Fruit fly (Drosophila melanogaster) whole organism, embryonic: ENCODE measurements around the gene CycB3.

Experiments used
- Awh ChIP-seq: fragments of 200-800 bp; sonication (Bioruptor generic); IDR thresholded peaks from 2 replicates; pipeline ENCODE4, ENCODE4 v1.3.6; 2022; ENCODE audit warnings: missing biosample characterization, missing genetic modification characterization
- B-H1 ChIP-seq: fragments of 200-800 bp; sonication (Bioruptor generic); IDR thresholded peaks from 3 replicates; pipeline ENCODE4 v1.3.6; 2022; ENCODE audit warnings: missing biosample characterization, missing genetic modification characterization
- CG10366 ChIP-seq: fragments of 200-800 bp; sonication (Bioruptor generic); IDR thresholded peaks from 2 replicates; pipeline ENCODE4 v1.3.6; 2022; ENCODE audit warnings: missing biosample characterization, missing genetic modification characterization
- CG10654 ChIP-seq: fragments of 200-800 bp; sonication (Bioruptor generic); optimal IDR thresholded peaks from 2 replicates; lab custom pipeline; 2016; ENCODE audit warnings: missing biosample characterization, missing genetic modification characterization
- CG10959 ChIP-seq: fragments of 200-800 bp; sonication (Bioruptor generic); IDR thresholded peaks from 2 replicates; pipeline ENCODE4 v1.3.6; 2022; ENCODE audit warnings: missing biosample characterization, missing genetic modification characterization
- CG11247 ChIP-seq: fragments of 200-800 bp; sonication (Bioruptor generic); IDR thresholded peaks from 2 replicates; pipeline ENCODE4 v1.3.6; 2022; ENCODE audit warnings: missing biosample characterization, missing genetic modification characterization
- CG12155 ChIP-seq: fragments of 200-800 bp; sonication (Bioruptor generic); optimal IDR thresholded peaks from 3 replicates; lab custom pipeline; 2016; ENCODE audit warnings: missing biosample characterization, missing genetic modification characterization
- CG12236 ChIP-seq: fragments of 200-800 bp; sonication (Bioruptor generic); optimal IDR thresholded peaks from 2 replicates; lab custom pipeline; 2016; ENCODE audit warnings: missing biosample characterization, missing genetic modification characterization
- CG13775 ChIP-seq: fragments of 200-800 bp; sonication (Bioruptor generic); optimal IDR thresholded peaks from 3 replicates; lab custom pipeline; 2017; ENCODE audit warnings: missing biosample characterization, mild to moderate bottlenecking, missing genetic modification characterization
- CG14014 ChIP-seq: fragments of 200-800 bp; sonication (Bioruptor generic); IDR thresholded peaks from 2 replicates; pipeline ENCODE4 v1.3.6; 2022; ENCODE audit warnings: missing biosample characterization, missing genetic modification characterization
- CG14441 ChIP-seq: fragments of 200-800 bp; sonication (Bioruptor generic); IDR thresholded peaks from 2 replicates; pipeline ENCODE4 v1.3.6; 2022; ENCODE audit warnings: missing biosample characterization, missing genetic modification characterization
- CG15479 ChIP-seq: fragments of 200-800 bp; sonication (Bioruptor generic); optimal IDR thresholded peaks from 3 replicates; lab custom pipeline; 2019; ENCODE audit warnings: missing biosample characterization, mild to moderate bottlenecking, missing genetic modification characterization, moderate library complexity
- CG18476 ChIP-seq: fragments of 200-800 bp; sonication (Bioruptor generic); optimal IDR thresholded peaks from 2 replicates; lab custom pipeline; 2016; ENCODE audit warnings: missing biosample characterization, mild to moderate bottlenecking, missing genetic modification characterization
- CG18619 ChIP-seq: fragments of 200-800 bp; sonication (Bioruptor generic); optimal IDR thresholded peaks from 3 replicates; lab custom pipeline; 2017; ENCODE audit warnings: missing biosample characterization, mild to moderate bottlenecking, missing genetic modification characterization
- CG34224 ChIP-seq: fragments of 200-800 bp; sonication (Bioruptor generic); IDR thresholded peaks from 3 replicates; pipeline ENCODE4 v1.3.6; 2022; ENCODE audit warnings: missing biosample characterization, missing genetic modification characterization; ENCODE audit not compliant: partially characterized antibody
- CG6683 ChIP-seq: fragments of 200-800 bp; sonication (Bioruptor generic); optimal IDR thresholded peaks from 2 replicates; lab custom pipeline; 2017; ENCODE audit warnings: missing biosample characterization, mild to moderate bottlenecking, missing genetic modification characterization, missing genetic modification reagents
- CG6791 ChIP-seq: fragments of 200-800 bp; sonication (Bioruptor generic); IDR thresholded peaks from 3 replicates; pipeline ENCODE4 v1.3.6; 2022; ENCODE audit warnings: missing biosample characterization, missing genetic modification characterization; ENCODE audit not compliant: partially characterized antibody
- CG7372 ChIP-seq: fragments of 200-800 bp; sonication (Bioruptor generic); IDR thresholded peaks from 2 replicates; pipeline ENCODE4 v1.3.6; 2022; ENCODE audit warnings: missing biosample characterization, missing genetic modification characterization
- CG9215 ChIP-seq: fragments of 200-800 bp; sonication (Bioruptor generic); IDR thresholded peaks from 2 replicates; pipeline ENCODE4 v1.3.6; 2022; ENCODE audit warnings: missing biosample characterization, missing genetic modification characterization
- CG9797 ChIP-seq: fragments of 200-800 bp; sonication (Bioruptor generic); optimal IDR thresholded peaks from 3 replicates; lab custom pipeline; 2018; ENCODE audit warnings: missing biosample characterization, mild to moderate bottlenecking, missing genetic modification characterization
- CTCF ChIP-seq: fragments of 200-800 bp; sonication (Bioruptor generic); optimal IDR thresholded peaks from 2 replicates; lab custom pipeline; 2017; ENCODE audit warnings: missing biosample characterization, mild to moderate bottlenecking, missing genetic modification characterization, moderate library complexity
- HHEX ChIP-seq: fragments of 200-800 bp; sonication (Bioruptor generic); optimal IDR thresholded peaks from 3 replicates; lab custom pipeline; 2017; ENCODE audit warnings: missing biosample characterization, mild to moderate bottlenecking, missing genetic modification characterization, missing genetic modification reagents
- Lim3 ChIP-seq: fragments of 200-800 bp; sonication (Bioruptor generic); IDR thresholded peaks from 2 replicates; pipeline ENCODE4 v1.3.6; 2022; ENCODE audit warnings: missing biosample characterization, missing genetic modification characterization
- MBD-R2 ChIP-seq: fragments of 200-800 bp; sonication (Bioruptor generic); IDR thresholded peaks from 2 replicates; pipeline ENCODE4 v1.3.6; 2022; ENCODE audit warnings: missing biosample characterization, missing genetic modification characterization
- Mes4 ChIP-seq: fragments of 200-800 bp; sonication (Bioruptor generic); optimal IDR thresholded peaks from 2 replicates; lab custom pipeline; 2016; ENCODE audit warnings: missing biosample characterization, missing genetic modification characterization
- NC2α ChIP-seq: fragments of 200-800 bp; sonication (Bioruptor generic); optimal IDR thresholded peaks from 2 replicates; lab custom pipeline; 2016; ENCODE audit warnings: missing biosample characterization, missing genetic modification characterization
- NK7.1 ChIP-seq: fragments of 200-800 bp; sonication (Bioruptor generic); optimal IDR thresholded peaks from 3 replicates; lab custom pipeline; 2016; ENCODE audit warnings: missing biosample characterization, missing genetic modification characterization
- Pdp1 ChIP-seq, 2 experiments: fragments of 200-800 bp; sonication (Bioruptor generic); optimal IDR thresholded peaks; 3 replicates each; lab custom pipeline; 2016; ENCODE audit warnings: missing biosample characterization in 2 of 2, missing genetic modification characterization in 2 of 2, mild to moderate bottlenecking in 1 of 2, moderate library complexity in 1 of 2
- Rx ChIP-seq: fragments of 200-800 bp; sonication (Bioruptor generic); IDR thresholded peaks from 2 replicates; pipeline ENCODE4 v1.3.6; 2022; ENCODE audit warnings: missing biosample characterization, missing genetic modification characterization
- Spps ChIP-seq: fragments of 200-800 bp; sonication (Bioruptor generic); optimal IDR thresholded peaks from 2 replicates; lab custom pipeline; 2018; ENCODE audit warnings: missing biosample characterization, mild to moderate bottlenecking, missing genetic modification characterization
- ac ChIP-seq: fragments of 200-800 bp; sonication (Bioruptor generic); optimal IDR thresholded peaks from 3 replicates; lab custom pipeline; 2017; ENCODE audit warnings: missing biosample characterization, mild to moderate bottlenecking, missing genetic modification characterization
- al ChIP-seq: fragments of 200-800 bp; sonication (Bioruptor generic); IDR thresholded peaks from 2 replicates; pipeline ENCODE4 v1.3.6; 2022; ENCODE audit warnings: missing biosample characterization, missing genetic modification characterization
- cg ChIP-seq: fragments of 200-800 bp; sonication (Bioruptor generic); optimal IDR thresholded peaks from 3 replicates; lab custom pipeline; 2019; ENCODE audit warnings: missing biosample characterization, mild to moderate bottlenecking, missing genetic modification characterization, moderate library complexity
- crol ChIP-seq: fragments of 200-800 bp; sonication (Bioruptor generic); IDR thresholded peaks from 2 replicates; pipeline ENCODE4 v1.3.6; 2022; ENCODE audit warnings: missing biosample characterization, missing genetic modification characterization
- dmrt11E ChIP-seq: fragments of 200-800 bp; sonication (Bioruptor generic); optimal IDR thresholded peaks from 3 replicates; lab custom pipeline; 2018; ENCODE audit warnings: missing biosample characterization, mild to moderate bottlenecking, missing genetic modification characterization, moderate library complexity
- dpn ChIP-seq, 2 experiments: fragments of 200-800 bp; sonication (Bioruptor generic); optimal IDR thresholded peaks; 3 replicates each; lab custom pipeline; 2016; ENCODE audit warnings: missing biosample characterization in 2 of 2, missing genetic modification characterization in 2 of 2
- ham ChIP-seq: fragments of 200-800 bp; sonication (Bioruptor generic); IDR thresholded peaks from 2 replicates; pipeline ENCODE4 v1.3.6; 2022; ENCODE audit warnings: missing biosample characterization, missing genetic modification characterization
- kay ChIP-seq: fragments of 200-800 bp; sonication (Bioruptor generic); optimal IDR thresholded peaks from 2 replicates; lab custom pipeline; 2016; ENCODE audit warnings: missing biosample characterization, missing genetic modification characterization
- kni ChIP-seq: fragments of 200-800 bp; sonication (Bioruptor generic); optimal IDR thresholded peaks from 3 replicates; lab custom pipeline; 2017; ENCODE audit warnings: mild to moderate bottlenecking, missing biosample characterization, missing genetic modification reagents, missing genetic modification characterization
- ranshi ChIP-seq: fragments of 200-800 bp; sonication (Bioruptor generic); IDR thresholded peaks from 2 replicates; pipeline ENCODE4 v1.3.6; 2022; ENCODE audit warnings: missing biosample characterization, missing genetic modification characterization
- repo ChIP-seq: fragments of 200-800 bp; sonication (Bioruptor generic); optimal IDR thresholded peaks from 2 replicates; lab custom pipeline; 2016; ENCODE audit warnings: missing biosample characterization, missing genetic modification characterization
- rib ChIP-seq: fragments of 200-800 bp; sonication (Bioruptor generic); IDR thresholded peaks from 2 replicates; pipeline ENCODE4 v1.3.6; 2022; ENCODE audit warnings: missing biosample characterization, missing genetic modification characterization
- ro ChIP-seq: fragments of 200-800 bp; sonication (Bioruptor generic); IDR thresholded peaks from 2 replicates; pipeline ENCODE4 v1.3.6; 2022; ENCODE audit warnings: missing biosample characterization, missing genetic modification characterization
- sisA ChIP-seq: fragments of 200-800 bp; sonication (Bioruptor generic); IDR thresholded peaks from 2 replicates; pipeline ENCODE4 v1.3.6; 2022; ENCODE audit warnings: missing biosample characterization, missing genetic modification characterization
- sqz ChIP-seq: fragments of 200-800 bp; sonication (Bioruptor generic); optimal IDR thresholded peaks from 3 replicates; lab custom pipeline; 2018; ENCODE audit warnings: missing biosample characterization, mild to moderate bottlenecking, missing genetic modification characterization
- sr ChIP-seq: fragments of 200-800 bp; sonication (Bioruptor generic); IDR thresholded peaks from 3 replicates; pipeline ENCODE4 v1.3.6; 2022; ENCODE audit warnings: missing biosample characterization, missing genetic modification characterization
- toy ChIP-seq: fragments of 200-800 bp; sonication (Bioruptor generic); IDR thresholded peaks from 2 replicates; pipeline ENCODE4 v1.3.6; 2022; ENCODE audit warnings: missing biosample characterization, missing genetic modification characterization
- tx ChIP-seq: fragments of 200-800 bp; sonication (Bioruptor generic); optimal IDR thresholded peaks from 2 replicates; lab custom pipeline; 2016; ENCODE audit warnings: missing biosample characterization, missing genetic modification characterization
- wor ChIP-seq: fragments of 200-800 bp; sonication (Bioruptor generic); IDR thresholded peaks from 2 replicates; pipeline ENCODE4 v1.3.6; 2022; ENCODE audit warnings: missing biosample characterization, missing genetic modification characterization
- z ChIP-seq: fragments of 200-800 bp; sonication (Bioruptor generic); IDR thresholded peaks from 3 replicates; pipeline ENCODE4 v1.3.6; 2022; ENCODE audit warnings: missing biosample characterization, missing genetic modification characterization

Gene CycB3

DNA sequence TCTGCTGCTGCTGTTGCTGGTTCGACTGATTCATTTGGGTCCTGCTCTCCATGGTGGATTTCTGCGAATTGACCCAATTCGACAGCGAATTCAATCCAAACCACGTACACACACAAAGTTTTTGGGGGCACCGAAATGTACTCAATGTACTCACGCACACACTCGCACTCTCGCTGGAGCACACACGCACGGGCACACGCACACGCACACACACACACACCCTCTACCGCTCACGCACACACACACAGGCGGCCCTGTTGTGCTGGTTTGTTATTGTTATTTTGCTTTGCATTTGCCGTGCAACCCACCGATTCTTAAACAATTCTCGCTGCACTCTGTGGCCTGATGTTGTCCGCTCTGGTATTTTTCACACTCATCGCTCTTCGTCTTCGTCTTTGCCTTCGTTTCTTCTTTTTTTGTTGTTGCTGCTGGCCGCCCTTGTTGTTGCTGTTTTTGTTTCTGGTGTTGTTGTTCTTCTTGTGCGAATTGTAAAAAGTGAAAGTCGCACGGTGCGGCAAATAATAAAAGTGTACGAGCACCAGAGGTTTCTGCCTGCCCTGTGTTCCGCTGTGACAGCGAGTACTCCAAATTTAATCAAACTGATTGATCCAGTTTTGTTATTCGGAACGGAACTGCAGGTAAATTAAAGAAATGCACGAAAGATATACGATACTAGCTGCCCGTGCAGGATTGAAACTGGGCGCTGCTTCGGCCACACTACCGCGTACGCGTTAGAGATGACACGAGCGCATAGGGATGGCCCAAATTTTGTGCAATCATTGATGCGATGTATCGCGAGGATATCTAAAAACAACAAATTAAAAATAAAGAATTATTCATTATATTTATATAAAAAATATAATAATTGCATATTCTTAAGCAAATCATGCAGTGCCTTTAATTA is 5.6 kb upstream of the CycB3 start, which contains the start of gene CG3744 (continued):
- TF ChIP-seq dpn (GFP tag; optimal IDR thresholded peaks at IDR 0.05; lab: Kevin White, UChicago): peak; percentile 79 to 94
- TF ChIP-seq CG14014 (GFP tag; lab: Robert Waterston, UW): peak; percentile 95
- TF ChIP-seq repo (GFP tag; lab: Kevin White, UChicago): peak; percentile 54
- peak; percentile 44; the same call in 1 of the 2 replicates for TF ChIP-seq crol (GFP tag; lab: Robert Waterston, UW)
- peak; percentile 86 for TF ChIP-seq dmrt11E (tag; lab: Kevin White, UChicago)
- TF ChIP-seq B-H1 (GFP tag; lab: Robert Waterston, UW): peak; percentile 92
- peak; percentile 75 to 77 for TF ChIP-seq Pdp1 (GFP tag; optimal IDR thresholded peaks at IDR 0.05; lab: Kevin White, UChicago)
- TF ChIP-seq CG11247: peak; percentile 96
- peak; percentile 76 for TF ChIP-seq CG6683 (GFP tag; lab: Kevin White, UChicago)
- TF ChIP-seq ranshi (GFP tag; lab: Robert Waterston, UW): peak; percentile 95
- peak; percentile 82 for TF ChIP-seq wor
- TF ChIP-seq CG14441 (GFP tag; lab: Robert Waterston, UW): peak; percentile 94
- TF ChIP-seq CG10959 (GFP tag; lab: Robert Waterston, UW): peak; percentile 88
- peak; percentile 94 for TF ChIP-seq sisA
- TF ChIP-seq ac (GFP tag; lab: Kevin White, UChicago): peak; percentile 20
- TF ChIP-seq Awh: peak; percentile 84
- peak; percentile 92 for TF ChIP-seq CG9215
- no peak for TF ChIP-seq CTCF
- TF ChIP-seq Rx (GFP tag; lab: Robert Waterston, UW): peak; percentile 90
- TF ChIP-seq CG18476: peak; percentile 71
- TF ChIP-seq sqz (GFP tag; lab: Kevin White, UChicago): no peak
- peak; percentile 94 for TF ChIP-seq al (GFP tag; lab: Robert Waterston, UW)
- TF ChIP-seq HHEX (GFP tag; lab: Kevin White, UChicago): peak; percentile 88
- peak; percentile 52; the same call in 1 of the 2 replicates for TF ChIP-seq ham (GFP tag; lab: Robert Waterston, UW)
- TF ChIP-seq NK7.1 (GFP tag; lab: Kevin White, UChicago): peak; percentile 24
- peak; percentile 68 for TF ChIP-seq sr (GFP tag; lab: Robert Waterston, UW)
- peak; percentile 38; the same call in 1 of the 3 replicates for TF ChIP-seq z (GFP tag; lab: Robert Waterston, UW)
- peak; percentile 80 for TF ChIP-seq kni (GFP tag; lab: Kevin White, UChicago)
- TF ChIP-seq cg (GFP tag; lab: Kevin White, UChicago): peak; percentile 96
- peak; percentile 69 for TF ChIP-seq kay (GFP tag; lab: Kevin White, UChicago)
- TF ChIP-seq CG10366 (GFP tag; lab: Robert Waterston, UW): peak; percentile 95
- TF ChIP-seq CG7372 (GFP tag; lab: Robert Waterston, UW): peak; percentile 93
- peak; percentile 86 for TF ChIP-seq CG15479 (GFP tag; lab: Kevin White, UChicago)
- peak; percentile 45 for TF ChIP-seq NC2α (GFP tag; lab: Kevin White, UChicago)
- TF ChIP-seq CG10654 (GFP tag; lab: Kevin White, UChicago): peak; percentile 89
- peak; percentile 80 for TF ChIP-seq CG9797 (GFP tag; lab: Kevin White, UChicago)
- TF ChIP-seq tx (GFP tag; lab: Kevin White, UChicago): peak; percentile 63
- peak; percentile 90 for TF ChIP-seq ro (GFP tag; lab: Robert Waterston, UW)
- peak; percentile 90 for TF ChIP-seq MBD-R2 (GFP tag; lab: Robert Waterston, UW)
- TF ChIP-seq Mes4: no peak
- TF ChIP-seq CG34224 (GFP tag; lab: Robert Waterston, UW): peak; percentile 88
- peak; percentile 90 for TF ChIP-seq rib (GFP tag; lab: Robert Waterston, UW)
- peak; percentile 90 for TF ChIP-seq CG18619 (GFP tag; lab: Kevin White, UChicago)
- TF ChIP-seq CG6791 (GFP tag; lab: Robert Waterston, UW): peak; percentile 93
- TF ChIP-seq CG13775 (GFP tag; lab: Kevin White, UChicago): peak; percentile 89
- TF ChIP-seq toy: peak; percentile 83
- TF ChIP-seq Spps: peak; percentile 54
- peak; percentile 70 for TF ChIP-seq Lim3 (GFP tag; lab: Robert Waterston, UW)
- TF ChIP-seq CG12236 (GFP tag; lab: Kevin White, UChicago): no peak
- peak; percentile 87 for TF ChIP-seq CG12155 (GFP tag; lab: Kevin White, UChicago)
